Fruit fly (Drosophila melanogaster) whole organism, prepupa: ENCODE results near the gene CLIP-190.

ENCODE experiments used
- Blimp-1 ChIP-seq: fragments of 200-800 bp; sonication (Bioruptor generic); optimal IDR thresholded peaks from 3 replicates; lab custom pipeline; 2017; ENCODE audit warnings: missing biosample characterization, missing genetic modification characterization, mild to moderate bottlenecking, moderate library complexity, missing genetic modification reagents
- CG10669 ChIP-seq: fragments of 200-800 bp; sonication (Bioruptor generic); optimal IDR thresholded peaks from 3 replicates; lab custom pipeline; 2018; ENCODE audit warnings: missing biosample characterization, mild to moderate bottlenecking, missing genetic modification characterization, moderate library complexity
- CG11294 ChIP-seq: fragments of 200-800 bp; sonication (Bioruptor generic); IDR thresholded peaks from 2 replicates; pipeline ENCODE4 v1.3.6; 2022; ENCODE audit warnings: missing biosample characterization, missing genetic modification characterization
- CG11762 ChIP-seq: fragments of 200-800 bp; sonication (Bioruptor generic); optimal IDR thresholded peaks from 3 replicates; lab custom pipeline; 2016; ENCODE audit warnings: missing biosample characterization, missing genetic modification characterization; ENCODE audit not compliant: insufficient read depth
- CG11902 ChIP-seq: fragments of 200-800 bp; sonication (Bioruptor generic); optimal IDR thresholded peaks from 3 replicates; lab custom pipeline; 2016; ENCODE audit warnings: missing biosample characterization, missing genetic modification characterization
- CG15336 ChIP-seq: fragments of 200-800 bp; sonication (Bioruptor generic); IDR thresholded peaks from 2 replicates; pipeline ENCODE4 v1.3.6; 2022; ENCODE audit warnings: missing biosample characterization, missing genetic modification characterization
- CG1621 ChIP-seq: fragments of 200-800 bp; sonication (Bioruptor generic); optimal IDR thresholded peaks from 3 replicates; lab custom pipeline; 2018; ENCODE audit warnings: missing biosample characterization, mild to moderate bottlenecking, missing genetic modification characterization
- CG16779 ChIP-seq: fragments of 200-800 bp; sonication (Bioruptor generic); optimal IDR thresholded peaks from 3 replicates; lab custom pipeline; 2017; ENCODE audit warnings: missing biosample characterization, mild to moderate bottlenecking, missing genetic modification characterization
- CG32006 ChIP-seq: fragments of 200-800 bp; sonication (Bioruptor generic); optimal IDR thresholded peaks from 3 replicates; lab custom pipeline; 2017; ENCODE audit warnings: missing biosample characterization, mild to moderate bottlenecking, missing genetic modification characterization
- CG34406 ChIP-seq: fragments of 200-800 bp; sonication (Bioruptor generic); optimal IDR thresholded peaks from 3 replicates; lab custom pipeline; 2016; ENCODE audit warnings: missing biosample characterization, missing genetic modification characterization
- CG3919 ChIP-seq: fragments of 200-800 bp; sonication (Bioruptor generic); optimal IDR thresholded peaks from 3 replicates; lab custom pipeline; 2016; ENCODE audit warnings: missing biosample characterization, missing genetic modification characterization
- CG4318 ChIP-seq: fragments of 200-800 bp; sonication (Bioruptor generic); optimal IDR thresholded peaks from 3 replicates; lab custom pipeline; 2017; ENCODE audit warnings: missing biosample characterization, mild to moderate bottlenecking, missing genetic modification characterization
- CG6163 ChIP-seq: fragments of 200-800 bp; sonication (Bioruptor generic); IDR thresholded peaks from 3 replicates; pipeline ENCODE4 v1.3.6; 2022; ENCODE audit warnings: missing biosample characterization, missing genetic modification characterization
- CG6276 ChIP-seq: fragments of 200-800 bp; sonication (Bioruptor generic); optimal IDR thresholded peaks from 2 replicates; lab custom pipeline; 2017; ENCODE audit warnings: missing biosample characterization, mild to moderate bottlenecking, missing genetic modification characterization
- CG6808 ChIP-seq: fragments of 200-800 bp; sonication (Bioruptor generic); optimal IDR thresholded peaks from 3 replicates; lab custom pipeline; 2017; ENCODE audit warnings: missing biosample characterization, missing genetic modification characterization, mild to moderate bottlenecking, moderate library complexity, missing genetic modification reagents
- CG7368 ChIP-seq: fragments of 200-800 bp; sonication (Bioruptor generic); optimal IDR thresholded peaks from 3 replicates; lab custom pipeline; 2016; ENCODE audit warnings: missing biosample characterization, missing genetic modification characterization
- CG8319 ChIP-seq: fragments of 200-800 bp; sonication (Bioruptor generic); optimal IDR thresholded peaks from 3 replicates; lab custom pipeline; 2016; ENCODE audit warnings: missing biosample characterization, missing genetic modification characterization
- CG8632 ChIP-seq: fragments of 200-800 bp; sonication (Bioruptor generic); optimal IDR thresholded peaks from 3 replicates; lab custom pipeline; 2016; ENCODE audit warnings: missing biosample characterization, missing genetic modification characterization
- CG9139 ChIP-seq: fragments of 200-800 bp; sonication (Bioruptor generic); optimal IDR thresholded peaks from 3 replicates; lab custom pipeline; 2017; ENCODE audit warnings: missing biosample characterization, mild to moderate bottlenecking, missing genetic modification characterization
- Eip75B ChIP-seq: fragments of 200-800 bp; sonication (Bioruptor generic); optimal IDR thresholded peaks from 3 replicates; lab custom pipeline; 2016; ENCODE audit warnings: missing biosample characterization, missing genetic modification characterization
- Eip78C ChIP-seq: fragments of 200-800 bp; sonication (Bioruptor generic); peaks from one replicate; lab custom pipeline; 2016; ENCODE audit warnings: missing biosample characterization, missing genetic modification characterization
- Eip93F ChIP-seq: fragments of 200-800 bp; sonication (Bioruptor generic); optimal IDR thresholded peaks from 2 replicates; lab custom pipeline; 2016; ENCODE audit warnings: missing biosample characterization, mild to moderate bottlenecking, missing genetic modification characterization
- Ets21C ChIP-seq: fragments of 200-800 bp; sonication (Bioruptor generic); optimal IDR thresholded peaks from 3 replicates; lab custom pipeline; 2016; ENCODE audit warnings: missing biosample characterization, missing genetic modification characterization
- Ets96B ChIP-seq: fragments of 200-800 bp; optimal IDR thresholded peaks from 2 replicates; lab custom pipeline; 2019; ENCODE audit warnings: missing biosample characterization, mild to moderate bottlenecking, missing genetic modification characterization, moderate library complexity
- Gug ChIP-seq: fragments of 200-800 bp; sonication (Bioruptor generic); IDR thresholded peaks from 2 replicates; pipeline ENCODE4 v1.3.6; 2022; ENCODE audit warnings: missing biosample characterization, missing genetic modification characterization
- Hr38 ChIP-seq: sonication (Bioruptor generic); optimal IDR thresholded peaks from 2 replicates; lab custom pipeline; 2016; ENCODE audit warnings: missing biosample characterization, missing genetic modification characterization
- Hr39 ChIP-seq: fragments of 200-800 bp; sonication (Bioruptor generic); optimal IDR thresholded peaks from 2 replicates; lab custom pipeline; 2016; ENCODE audit warnings: missing biosample characterization, missing genetic modification characterization
- Hr4 ChIP-seq: fragments of 200-800 bp; sonication (Bioruptor generic); optimal IDR thresholded peaks from 3 replicates; lab custom pipeline; 2016; ENCODE audit warnings: missing biosample characterization, missing genetic modification characterization
- Lpt ChIP-seq: fragments of 200-800 bp; sonication (Bioruptor generic); optimal IDR thresholded peaks from 3 replicates; lab custom pipeline; 2016; ENCODE audit warnings: missing biosample characterization, missing genetic modification characterization
- Met ChIP-seq: fragments of 200-800 bp; sonication (Bioruptor generic); optimal IDR thresholded peaks from 3 replicates; lab custom pipeline; 2016; ENCODE audit warnings: missing biosample characterization, missing genetic modification characterization
- OdsH ChIP-seq: fragments of 200-800 bp; sonication (Bioruptor generic); optimal IDR thresholded peaks from 3 replicates; lab custom pipeline; 2016; ENCODE audit warnings: missing biosample characterization, missing genetic modification characterization
- Smox ChIP-seq: fragments of 200-800 bp; sonication (Bioruptor generic); optimal IDR thresholded peaks from 3 replicates; lab custom pipeline; 2016; ENCODE audit warnings: missing biosample characterization, missing genetic modification characterization
- Sox102F ChIP-seq: fragments of 200-800 bp; sonication (Bioruptor generic); optimal IDR thresholded peaks from 2 replicates; lab custom pipeline; 2016; ENCODE audit warnings: missing biosample characterization, mild to moderate bottlenecking, missing genetic modification characterization
- Sox14 ChIP-seq: fragments of 200-800 bp; sonication (Bioruptor generic); optimal IDR thresholded peaks from 3 replicates; lab custom pipeline; 2016; ENCODE audit warnings: missing biosample characterization, missing genetic modification characterization
- Sox15 ChIP-seq: fragments of 200-800 bp; sonication (Bioruptor generic); optimal IDR thresholded peaks from 3 replicates; lab custom pipeline; 2016; ENCODE audit warnings: missing biosample characterization, missing genetic modification characterization
- achi ChIP-seq: fragments of 200-800 bp; sonication (Bioruptor generic); optimal IDR thresholded peaks from 3 replicates; lab custom pipeline; 2016; ENCODE audit warnings: missing biosample characterization, missing genetic modification characterization
- acj6 ChIP-seq: fragments of 200-800 bp; sonication (Bioruptor generic); optimal IDR thresholded peaks from 3 replicates; lab custom pipeline; 2016; ENCODE audit warnings: missing biosample characterization, missing genetic modification characterization
- cyc ChIP-seq: fragments of 200-800 bp; sonication (Bioruptor generic); optimal IDR thresholded peaks from 3 replicates; lab custom pipeline; 2016; ENCODE audit warnings: missing biosample characterization, missing genetic modification characterization
- dac ChIP-seq: fragments of 200-800 bp; sonication (Bioruptor generic); optimal IDR thresholded peaks from 2 replicates; lab custom pipeline; 2017; ENCODE audit warnings: missing biosample characterization, mild to moderate bottlenecking, missing genetic modification characterization
- dsx ChIP-seq: fragments of 200-800 bp; optimal IDR thresholded peaks from 3 replicates; lab custom pipeline; 2019; ENCODE audit warnings: missing biosample characterization, mild to moderate bottlenecking, missing genetic modification characterization, moderate library complexity; ENCODE audit not compliant: poor library complexity, severe bottlenecking
- eg ChIP-seq: fragments of 200-800 bp; sonication (Bioruptor generic); IDR thresholded peaks from 3 replicates; pipeline ENCODE4 v1.3.6; 2022; ENCODE audit warnings: missing biosample characterization, missing genetic modification characterization
- esn ChIP-seq: fragments of 200-800 bp; sonication (Bioruptor generic); optimal IDR thresholded peaks from 2 replicates; lab custom pipeline; 2016; ENCODE audit warnings: missing biosample characterization, mild to moderate bottlenecking, missing genetic modification characterization, moderate library complexity
- fd59A ChIP-seq: fragments of 200-800 bp; sonication (Bioruptor generic); optimal IDR thresholded peaks from 2 replicates; lab custom pipeline; 2017; ENCODE audit warnings: missing biosample characterization, mild to moderate bottlenecking, missing genetic modification characterization, missing genetic modification reagents
- fd85E ChIP-seq: fragments of 200-800 bp; sonication (Bioruptor generic); optimal IDR thresholded peaks from 3 replicates; lab custom pipeline; 2016; ENCODE audit warnings: missing biosample characterization, missing genetic modification characterization
- fkh ChIP-seq: fragments of 200-800 bp; sonication (Bioruptor generic); optimal IDR thresholded peaks from 3 replicates; lab custom pipeline; 2017; ENCODE audit warnings: missing biosample characterization, mild to moderate bottlenecking, missing genetic modification characterization, moderate library complexity
- lz ChIP-seq: fragments of 200-800 bp; sonication (Bioruptor generic); optimal IDR thresholded peaks from 3 replicates; lab custom pipeline; 2016; ENCODE audit warnings: missing biosample characterization, missing genetic modification characterization
- net ChIP-seq: fragments of 200-800 bp; sonication (Bioruptor generic); optimal IDR thresholded peaks from 3 replicates; lab custom pipeline; 2016; ENCODE audit warnings: missing biosample characterization, missing genetic modification characterization
- salr ChIP-seq, 2 experiments: fragments of 200-800 bp; sonication (Bioruptor generic); optimal IDR thresholded peaks; 3 replicates each; lab custom pipeline; 2016 to 2018; ENCODE audit warnings: missing biosample characterization in 2 of 2, missing genetic modification characterization in 2 of 2, mild to moderate bottlenecking in 1 of 2
- spab ChIP-seq: fragments of 200-800 bp; sonication (Bioruptor generic); optimal IDR thresholded peaks from 2 replicates; lab custom pipeline; 2017; ENCODE audit warnings: missing biosample characterization, mild to moderate bottlenecking, missing genetic modification characterization, missing genetic modification reagents
- ss ChIP-seq, 2 experiments: fragments of 200-800 bp; sonication (Bioruptor generic); optimal IDR thresholded peaks; 2 replicates in 1 of 2; 3 replicates in 1 of 2; lab custom pipeline; 2017 to 2018; ENCODE audit warnings: mild to moderate bottlenecking in 2 of 2, missing biosample characterization in 2 of 2, missing genetic modification characterization in 2 of 2, moderate library complexity in 1 of 2
- svp ChIP-seq: fragments of 200-800 bp; sonication (Bioruptor generic); peaks from one replicate; lab custom pipeline; 2016; ENCODE audit warnings: missing biosample characterization, missing genetic modification characterization
- topi ChIP-seq: fragments of 200-800 bp; sonication (Bioruptor generic); optimal IDR thresholded peaks from 3 replicates; lab custom pipeline; 2016; ENCODE audit warnings: missing biosample characterization, missing genetic modification characterization
- vri ChIP-seq: fragments of 200-800 bp; sonication (Bioruptor generic); optimal IDR thresholded peaks from 3 replicates; lab custom pipeline; 2016; ENCODE audit warnings: missing biosample characterization, mild to moderate bottlenecking, missing genetic modification characterization

The CLIP-190 gene

dm6 chr2L:17431359-17431675 lies 46.8 kb downstream of the CLIP-190 start:
- TF ChIP-seq vri (GFP tag; lab: Kevin White, UChicago) (no peak), ss (GFP tag; optimal IDR thresholded peaks at IDR 0.05; lab: Kevin White, UChicago) (no peak), CG10669 (GFP tag; lab: Kevin White, UChicago) (peak; percentile 51), salr (GFP tag; optimal IDR thresholded peaks at IDR 0.05; lab: Kevin White, UChicago) (peak in 1 of 2 experiments; percentile 71), Sox102F (GFP tag; lab: Kevin White, UChicago) (peak; percentile 68), Eip75B (peak; percentile 47), CG8632 (peak; percentile 75), CG16779 (tag; lab: Kevin White, UChicago) (no peak), Hr39 (peak; percentile 74), CG1621 (tag; lab: Kevin White, UChicago) (no peak), esn (GFP tag; lab: Kevin White, UChicago) (peak; percentile 85), CG6808 (no peak), Eip93F (GFP tag; lab: Kevin White, UChicago) (no peak), CG6163 (GFP tag; lab: Robert Waterston, UW) (peak; percentile 62; the same call in 2 of the 3 replicates), CG34406 (GFP tag; lab: Kevin White, UChicago) (peak; percentile 77), svp (GFP tag; lab: Kevin White, UChicago) (peak; percentile 93), dsx (no peak), cyc (GFP tag; lab: Kevin White, UChicago) (peak; percentile 70), CG8319 (GFP tag; lab: Kevin White, UChicago) (peak; percentile 55), net (GFP tag; lab: Kevin White, UChicago) (peak; percentile 78), CG3919 (GFP tag; lab: Kevin White, UChicago) (peak; percentile 77), Sox14 (GFP tag; lab: Kevin White, UChicago) (peak; percentile 71), dac (GFP tag; lab: Kevin White, UChicago) (no peak), acj6 (GFP tag; lab: Kevin White, UChicago) (peak; percentile 76), CG11762 (GFP tag; lab: Kevin White, UChicago) (peak; percentile 61), spab (no peak), Smox (no peak), Gug (peak; percentile 36), CG4318 (peak; percentile 32), Hr38 (GFP tag; lab: Kevin White, UChicago) (no peak), Blimp-1 (no peak), Ets96B (peak; percentile 66), topi (GFP tag; lab: Kevin White, UChicago) (peak; percentile 82), OdsH (GFP tag; lab: Kevin White, UChicago) (peak; percentile 84), CG32006 (GFP tag; lab: Kevin White, UChicago) (no peak), fd85E (GFP tag; lab: Kevin White, UChicago) (no peak), Lpt (GFP tag; lab: Kevin White, UChicago) (peak; percentile 48), lz (GFP tag; lab: Kevin White, UChicago) (peak; percentile 72), CG9139 (no peak), fkh (GFP tag; lab: Kevin White, UChicago) (no peak), CG11294 (GFP tag; lab: Robert Waterston, UW) (0 out of 2 replicates have a peak, but pooled peaks have one; percentile 16), achi (GFP tag; lab: Kevin White, UChicago) (peak; percentile 82), CG11902 (peak; percentile 53), Eip78C (GFP tag; lab: Kevin White, UChicago) (peak; percentile 97), Ets21C (GFP tag; lab: Kevin White, UChicago) (peak; percentile 59), CG6276 (GFP tag; lab: Kevin White, UChicago) (peak; percentile 65), Sox15 (GFP tag; lab: Kevin White, UChicago) (peak; percentile 65), eg (GFP tag; lab: Robert Waterston, UW) (peak; percentile 66), CG15336 (GFP tag; lab: Robert Waterston, UW) (peak; percentile 88), Met (peak; percentile 70), CG7368 (peak; percentile 62), fd59A (no peak), Hr4 (GFP tag; lab: Kevin White, UChicago) (peak; percentile 85)
